Fruit fly (Drosophila melanogaster) S2 (cell line): ENCODE data around the gene Lk.

ENCODE experiments used
- CG8478 ChIP-seq: fragments of >200 bp; optimal IDR thresholded peaks from 2 replicates; lab custom pipeline; 2018
- CTCF ChIP-seq, 2 experiments: fragments of >200 bp; optimal IDR thresholded peaks; 2 replicates each; lab custom pipeline; 2018

The Lk gene

dm6 chr3L:14534619-14535018 lies 25.9 kb downstream of the Lk start:
- TF ChIP-seq CTCF (optimal IDR thresholded peaks at IDR 0.05; lab: Kevin White, UChicago): no peak
- TF ChIP-seq CG8478 (lab: Kevin White, UChicago): no peak

dm6 chr3L:14533110-14533509 lies 27.5 kb downstream of the Lk start:
- TF ChIP-seq CTCF (optimal IDR thresholded peaks at IDR 0.05; lab: Kevin White, UChicago): no peak

dm6 chr3L:14531802-14532201 lies 28.8 kb downstream of the Lk start:
- TF ChIP-seq CTCF (optimal IDR thresholded peaks at IDR 0.05; lab: Kevin White, UChicago) (no peak), CG8478 (lab: Kevin White, UChicago) (no peak)

- no peak for TF ChIP-seq CG8478 (lab: Kevin White, UChicago)
Observed at dm6 chr3L:14522483-14523362, 37.8 kb downstream of the Lk start.

- TF ChIP-seq CTCF (optimal IDR thresholded peaks at IDR 0.05; lab: Kevin White, UChicago) (no peak), CG8478 (lab: Kevin White, UChicago) (no peak)
Observed at dm6 chr3L:14521590-14521989, 39.0 kb downstream of the Lk start, which contains the start of gene CG4613. Gene CG4613, minus strand, starts transcription at chr3L:14521690.

- no peak for TF ChIP-seq CTCF (optimal IDR thresholded peaks at IDR 0.05; lab: Kevin White, UChicago)
- TF ChIP-seq CG8478 (lab: Kevin White, UChicago): no peak
Observed at dm6 chr3L:14517525-14517924, 43.0 kb downstream of the Lk start, which contains the start of gene CG9592. Gene CG9592, plus strand, starts transcription at chr3L:14517825.

dm6 chr3L:14515690-14516089 lies 44.9 kb downstream of the Lk start:
- TF ChIP-seq CG8478 (lab: Kevin White, UChicago) (no peak), CTCF (optimal IDR thresholded peaks at IDR 0.05; lab: Kevin White, UChicago) (no peak)

dm6 chr3L:14513286-14513685 lies 47.3 kb downstream of the Lk start:
- TF ChIP-seq CTCF (optimal IDR thresholded peaks at IDR 0.05; lab: Kevin White, UChicago) (peak; percentile 29 to 57), CG8478 (lab: Kevin White, UChicago) (no peak)
